Worm (Caenorhabditis elegans) whole organism, L3 larva: ENCODE results near the gene zipt-13.

Experiments
- egl-27 ChIP-seq: sonication (generic microtip); optimal IDR thresholded peaks from 4 replicates; lab custom pipeline; 2017; ENCODE audit warnings: missing biosample characterization, missing genetic modification reagents, missing genetic modification characterization
- fos-1 ChIP-seq: fragments of 150-350 bp; optimal IDR thresholded peaks from 2 replicates; lab custom pipeline; 2014; ENCODE audit warnings: missing biosample characterization, missing genetic modification characterization
- jun-1 ChIP-seq: fragments of 150-350 bp; optimal IDR thresholded peaks from 2 replicates; lab custom pipeline; 2014; ENCODE audit warnings: missing biosample characterization, missing genetic modification reagents, missing genetic modification characterization
- nhr-25 ChIP-seq: sonication (generic microtip); optimal IDR thresholded peaks from 2 replicates; lab custom pipeline; 2017; ENCODE audit warnings: missing biosample characterization, missing genetic modification characterization
- tbx-2 ChIP-seq: sonication (generic microtip); optimal IDR thresholded peaks from 2 replicates; lab custom pipeline; 2016; ENCODE audit warnings: mild to moderate bottlenecking, missing genetic modification characterization, missing compliant biosample characterization
- zag-1 ChIP-seq: fragments of 150-350 bp; optimal IDR thresholded peaks from 2 replicates; lab custom pipeline; 2014; ENCODE audit warnings: missing biosample characterization, missing genetic modification characterization

ce11 chrX:10228094-10228746 is 8.5 kb downstream of the zipt-13 start, which contains the start of gene C14H10.3:
- TF ChIP-seq egl-27 (no peak), fos-1 (no peak), jun-1 (no peak), tbx-2 (no peak), nhr-25 (no peak), zag-1 (tag; lab: Kevin White, UChicago) (no peak)
